Fruit fly (Drosophila melanogaster): ENCODE results near the gene bur.

The bur gene

DNA sequence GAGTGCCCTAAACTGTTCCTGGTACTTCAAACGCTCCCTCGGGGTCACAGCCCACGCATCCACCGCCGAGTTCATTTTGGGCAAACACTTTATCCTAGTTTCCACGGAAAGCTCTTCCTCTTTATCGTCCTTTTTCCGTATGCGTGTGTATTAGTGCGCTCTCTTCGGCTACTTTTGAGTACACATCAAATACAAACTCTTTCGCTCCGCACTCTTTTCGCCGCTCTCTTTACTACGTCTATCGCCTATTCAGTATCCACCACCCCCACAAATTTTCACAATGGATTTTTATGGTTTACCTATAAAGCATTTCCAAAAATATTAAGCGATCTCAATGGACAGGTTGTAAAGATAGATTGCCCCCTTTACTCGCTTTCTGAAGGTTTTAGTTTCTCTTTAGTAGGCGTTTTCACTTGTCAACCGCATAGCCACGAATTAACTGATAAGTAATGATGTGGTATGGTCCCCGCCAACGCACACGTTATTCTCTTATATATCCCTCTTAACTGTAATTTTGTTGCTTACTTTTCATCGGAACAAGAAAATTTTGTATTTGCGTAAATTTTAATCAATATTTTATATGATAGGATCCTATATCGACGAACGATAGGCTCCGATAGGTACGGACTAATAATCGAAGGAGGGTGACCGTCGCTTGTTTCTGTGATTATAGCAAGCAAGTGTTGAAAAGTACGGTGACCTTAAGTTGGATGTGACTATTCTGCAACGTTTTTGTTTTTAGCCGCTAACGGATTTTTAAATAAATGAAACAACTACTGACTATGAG, 37.6 kb downstream of the bur start, which contains the start of gene Dap160 (continued):
- TF ChIP-seq CG12659 (GFP tag; optimal IDR thresholded peaks at IDR 0.05) (peak; percentile 66), NFAT (GFP tag; IDR thresholded peaks at IDR 0.05) (peak; percentile 41; the same call in 1 of the 2 replicates), CG1647 (GFP tag; optimal IDR thresholded peaks at IDR 0.05) (no peak), Trl (optimal IDR thresholded peaks at IDR 0.05) (peak; percentile 80 to 89), Trl (GFP tag; optimal IDR thresholded peaks at IDR 0.05) (no peak), Sin3A (optimal IDR thresholded peaks at IDR 0.05) (no peak), Scr (GFP tag; IDR thresholded peaks at IDR 0.05; ENCODE audit: partially characterized antibody) (peak; percentile 75), exex (tag; optimal IDR thresholded peaks at IDR 0.05) (peak; percentile 39), CG18011 (GFP tag; optimal IDR thresholded peaks at IDR 0.05) (no peak), HmgZ (tag; optimal IDR thresholded peaks at IDR 0.05) (peak; percentile 34), Max (GFP tag; optimal IDR thresholded peaks at IDR 0.05) (peak; percentile 3), BEAF-32 (GFP tag; optimal IDR thresholded peaks at IDR 0.05) (peak; percentile 70), unc-4 (GFP tag; IDR thresholded peaks at IDR 0.05; ENCODE audit: partially characterized antibody) (peak; percentile 68), Atf3 (GFP tag; optimal IDR thresholded peaks at IDR 0.05) (no peak), Lhr (GFP tag; optimal IDR thresholded peaks at IDR 0.05) (peak; percentile 29), CG6791 (GFP tag; IDR thresholded peaks at IDR 0.05; ENCODE audit: partially characterized antibody) (peak; percentile 86), CG8359 (GFP tag; optimal IDR thresholded peaks at IDR 0.05; ENCODE audit: borderline replicate concordance) (no peak), Doc3 (GFP tag; IDR thresholded peaks at IDR 0.05; ENCODE audit: partially characterized antibody) (peak; percentile 47; the same call in 1 of the 3 replicates), Tbp (GFP tag; optimal IDR thresholded peaks at IDR 0.05) (no peak), dpn (GFP tag; optimal IDR thresholded peaks at IDR 0.05) (no peak), bab2 (GFP tag; optimal IDR thresholded peaks at IDR 0.05) (no peak), Sry-β (GFP tag; optimal IDR thresholded peaks at IDR 0.05) (no peak), nmo (GFP tag; optimal IDR thresholded peaks at IDR 0.05) (no peak), corto (GFP tag; optimal IDR thresholded peaks at IDR 0.05) (no peak), CG4617 (GFP tag; optimal IDR thresholded peaks at IDR 0.05; ENCODE audit: borderline replicate concordance) (peak; percentile 80), CG10321 (GFP tag; IDR thresholded peaks at IDR 0.05) (no peak), lilli (GFP tag; optimal IDR thresholded peaks at IDR 0.05) (no peak), lbe (GFP tag; optimal IDR thresholded peaks at IDR 0.05) (peak; percentile 3), CG34224 (GFP tag; IDR thresholded peaks at IDR 0.05; ENCODE audit: partially characterized antibody) (peak; percentile 79), Mes4 (GFP tag; optimal IDR thresholded peaks at IDR 0.05) (no peak), luna (GFP tag; optimal IDR thresholded peaks at IDR 0.05) (no peak), Dref (GFP tag; IDR thresholded peaks at IDR 0.05) (peak; percentile 82), Myb (GFP tag; optimal IDR thresholded peaks at IDR 0.05) (peak; percentile 92), CG14710 (tag; optimal IDR thresholded peaks at IDR 0.05) (no peak), CG34422 (GFP tag; IDR thresholded peaks at IDR 0.05) (no peak), CG18262 (tag; optimal IDR thresholded peaks at IDR 0.05) (no peak), Sry-δ (GFP tag; optimal IDR thresholded peaks at IDR 0.05) (peak; percentile 50), Bgb (GFP tag; IDR thresholded peaks at IDR 0.05; ENCODE audit: partially characterized antibody) (peak; percentile 78), CG9797 (GFP tag; optimal IDR thresholded peaks at IDR 0.05) (peak; percentile 29), HLH4C (GFP tag; IDR thresholded peaks at IDR 0.05; ENCODE audit: partially characterized antibody) (peak; percentile 62), bbx (GFP tag; IDR thresholded peaks at IDR 0.05; ENCODE audit: partially characterized antibody) (peak; percentile 76), hb (GFP tag; IDR thresholded peaks at IDR 0.05; ENCODE audit: partially characterized antibody) (peak; percentile 63; the same call in 1 of the 3 replicates), Lim3 (GFP tag; IDR thresholded peaks at IDR 0.05) (no peak), MBD-R2 (GFP tag; IDR thresholded peaks at IDR 0.05) (peak; percentile 29; the same call in 1 of the 2 replicates), vnd (GFP tag; IDR thresholded peaks at IDR 0.05; ENCODE audit: partially characterized antibody) (peak; percentile 64), dmrt99B (tag; optimal IDR thresholded peaks at IDR 0.05) (no peak), cg (GFP tag; optimal IDR thresholded peaks at IDR 0.05) (peak; percentile 61), sens (GFP tag) (peak; percentile 76)

Data from whole organism, embryonic.